Fruit fly (Drosophila melanogaster): ENCODE results near the gene Lar.

DNA sequence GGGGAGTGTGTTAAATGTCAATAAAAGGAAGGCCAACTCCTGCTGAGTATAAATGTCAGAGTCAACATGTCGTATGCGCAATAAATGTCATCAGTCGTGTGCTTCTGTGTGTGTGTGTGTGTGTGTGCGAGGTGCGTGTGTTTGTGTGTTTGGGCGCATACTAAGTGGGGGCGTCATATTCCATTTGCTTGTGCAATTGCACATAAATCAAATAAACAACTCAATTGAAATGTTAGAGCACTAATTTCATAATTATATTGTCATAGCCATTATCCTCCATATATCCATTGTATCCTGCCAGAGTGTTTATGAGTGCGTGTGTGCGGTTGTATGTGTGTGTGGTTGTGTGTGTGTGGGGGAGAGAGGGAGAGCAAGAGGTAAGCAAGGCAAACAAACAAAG lies 7.7 kb downstream of the Lar start:
- no peak for TF ChIP-seq Hr39 (GFP tag; optimal IDR thresholded peaks at IDR 0.05)
- TF ChIP-seq dsx (GFP tag; optimal IDR thresholded peaks at IDR 0.05; ENCODE audit: poor library complexity, severe bottlenecking) = no peak
- no peak for TF ChIP-seq CG6163 (GFP tag; IDR thresholded peaks at IDR 0.05)
- TF ChIP-seq CG16779 (tag; optimal IDR thresholded peaks at IDR 0.05) = no peak
